Worm (Caenorhabditis elegans) whole organism, L2 larva: ENCODE results near the gene nas-8.

Experiments used
- C34F6.9 ChIP-seq: fragments of 150-350 bp; optimal IDR thresholded peaks from 2 replicates; lab custom pipeline; 2014; ENCODE audit warnings: missing biosample characterization, missing genetic modification characterization
- crh-2 ChIP-seq: sonication (generic microtip); optimal IDR thresholded peaks from 2 replicates; lab custom pipeline; 2017; ENCODE audit warnings: missing biosample characterization, missing genetic modification characterization
- gmeb-1 ChIP-seq: fragments of 150-350 bp; optimal IDR thresholded peaks from 2 replicates; lab custom pipeline; 2014; ENCODE audit warnings: missing biosample characterization, missing genetic modification characterization
- lin-13 ChIP-seq: fragments of 150-350 bp; optimal IDR thresholded peaks from 2 replicates; lab custom pipeline; 2014; ENCODE audit warnings: missing biosample characterization, missing genetic modification reagents, missing genetic modification characterization
- mdl-1 ChIP-seq, 2 experiments: fragments of 150-350 bp in 1 of 2; sonication (generic microtip) in 1 of 2; optimal IDR thresholded peaks; 2 replicates each; lab custom pipeline; 2017; ENCODE audit warnings: missing biosample characterization in 2 of 2, missing genetic modification characterization in 2 of 2
- nhr-129 ChIP-seq: fragments of 150-350 bp; optimal IDR thresholded peaks from 2 replicates; lab custom pipeline; 2014; ENCODE audit warnings: missing biosample characterization, missing genetic modification characterization
- peb-1 ChIP-seq: fragments of 150-350 bp; optimal IDR thresholded peaks from 2 replicates; lab custom pipeline; 2014; ENCODE audit warnings: missing biosample characterization, missing genetic modification characterization
- sem-4 ChIP-seq: fragments of 150-350 bp; optimal IDR thresholded peaks from 2 replicates; lab custom pipeline; 2014; ENCODE audit warnings: missing biosample characterization, missing genetic modification reagents, missing genetic modification characterization
- sma-3 ChIP-seq: sonication (generic microtip); optimal IDR thresholded peaks from 2 replicates; lab custom pipeline; 2016; ENCODE audit warnings: missing genetic modification reagents, missing genetic modification characterization, missing compliant biosample characterization
- unc-55 ChIP-seq: fragments of 150-350 bp; sonication (generic microtip); optimal IDR thresholded peaks from 3 replicates; lab custom pipeline; 2014; ENCODE audit warnings: missing biosample characterization, missing genetic modification reagents, missing genetic modification characterization

nas-8 gene

ce11 chrIV:7167983-7168760 is 53.5 kb downstream of the nas-8 start, which contains the start of gene skr-16:
Gene skr-16, plus strand, starts transcription at chrIV:7168710.
- TF ChIP-seq sma-3 (GFP tag; lab: Kevin White, UChicago) (peak; percentile 5), nhr-129 (tag; lab: Kevin White, UChicago) (peak; percentile 0), C34F6.9 (peak; percentile 70), unc-55 (GFP tag; lab: Kevin White, UChicago) (peak; percentile 31), crh-2 (tag; lab: Kevin White, UChicago) (peak; percentile 43), mdl-1 (tag; optimal IDR thresholded peaks at IDR 0.05; lab: Kevin White, UChicago) (no peak), gmeb-1 (tag; lab: Kevin White, UChicago) (no peak), peb-1 (tag; lab: Kevin White, UChicago) (no peak), sem-4 (tag; lab: Kevin White, UChicago) (no peak), lin-13 (peak; percentile 1)
